Worm (Caenorhabditis elegans) whole organism, midembryonic: Measurements from ENCODE around the gene tni-1.

Experiments
- T22C8.4 ChIP-seq: fragments of 200-800 bp; sonication (Bioruptor generic); IDR thresholded peaks from 2 replicates; pipeline ENCODE4 v1.3.6; 2022; ENCODE audit warnings: missing genetic modification characterization, missing compliant biosample characterization
- cog-1 ChIP-seq: sonication (generic microtip); optimal IDR thresholded peaks from 2 replicates; lab custom pipeline; 2016; ENCODE audit warnings: missing genetic modification characterization, missing compliant biosample characterization
- flt-1 ChIP-seq: fragments of 200-800 bp; sonication (Bioruptor generic); IDR thresholded peaks from 2 replicates; pipeline ENCODE4 v1.3.6; 2022; ENCODE audit warnings: missing genetic modification characterization, missing compliant biosample characterization
- klf-2 ChIP-seq: fragments of 200-800 bp; sonication (Bioruptor generic); conservative IDR thresholded peaks from 2 replicates; pipeline ENCODE4 v1.3.6; 2022; ENCODE audit warnings: missing genetic modification reagents, missing genetic modification characterization, missing compliant biosample characterization
- med-1 ChIP-seq: sonication (generic microtip); optimal IDR thresholded peaks from 2 replicates; lab custom pipeline; 2017; ENCODE audit warnings: missing genetic modification characterization, mild to moderate bottlenecking, missing compliant biosample characterization, antibody characterized with exemption, missing genetic modification reagents; ENCODE audit not compliant: insufficient read depth
- ref-1 ChIP-seq: fragments of 200-800 bp; sonication (Bioruptor generic); conservative IDR thresholded peaks from 2 replicates; pipeline ENCODE4 v1.3.6; 2022; ENCODE audit warnings: missing genetic modification reagents, missing genetic modification characterization, missing compliant biosample characterization
- tab-1 ChIP-seq: fragments of 200-800 bp; sonication (Bioruptor generic); IDR thresholded peaks from 2 replicates; pipeline ENCODE4 v1.3.6; 2022; ENCODE audit warnings: missing genetic modification characterization, missing compliant biosample characterization
- ztf-23 ChIP-seq: fragments of 200-800 bp; sonication (Bioruptor generic); IDR thresholded peaks from 2 replicates; pipeline ENCODE4 v1.3.6; 2022; ENCODE audit warnings: missing genetic modification reagents, missing genetic modification characterization, missing compliant biosample characterization
- ztf-29 ChIP-seq: fragments of 200-800 bp; sonication (Bioruptor generic); IDR thresholded peaks from 2 replicates; pipeline ENCODE4 v1.3.6; 2022; ENCODE audit warnings: missing genetic modification reagents, missing genetic modification characterization, missing compliant biosample characterization

tni-1 gene

DNA sequence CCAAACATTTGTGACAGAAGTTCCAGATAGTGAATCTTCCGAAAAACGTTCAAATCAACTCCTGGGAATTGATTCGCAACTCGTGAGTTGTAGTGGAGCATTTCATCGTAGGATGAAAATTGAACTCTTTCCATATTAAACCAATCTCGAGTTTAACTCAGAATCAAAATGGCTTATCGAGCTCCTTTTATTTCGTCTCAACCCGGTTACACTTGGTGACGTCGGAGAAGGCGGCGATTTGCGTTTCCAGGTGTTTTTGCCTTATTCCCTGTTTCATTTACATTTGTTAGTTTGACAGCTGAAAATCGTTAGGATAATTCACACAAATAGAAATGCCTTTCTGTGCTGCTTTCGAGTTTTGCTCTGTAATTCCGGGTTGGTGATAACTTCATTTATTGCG lies 1.8 kb downstream of the tni-1 start, which contains the start of gene F42E11.3:
TSS of gene F42E11.3 (minus strand) at position 101 of the 400 bp plus-strand sequence.
- TF ChIP-seq klf-2 (GFP tag; lab: Robert Waterston, UW) (no peak), flt-1 (no peak), med-1 (no peak), ztf-29 (GFP tag; lab: Robert Waterston, UW) (no peak), cog-1 (tag; lab: Kevin White, UChicago) (no peak), ref-1 (GFP tag; lab: Robert Waterston, UW) (no peak), tab-1 (GFP tag; lab: Robert Waterston, UW) (no peak), ztf-23 (no peak), T22C8.4 (GFP tag; lab: Robert Waterston, UW) (no peak)

DNA sequence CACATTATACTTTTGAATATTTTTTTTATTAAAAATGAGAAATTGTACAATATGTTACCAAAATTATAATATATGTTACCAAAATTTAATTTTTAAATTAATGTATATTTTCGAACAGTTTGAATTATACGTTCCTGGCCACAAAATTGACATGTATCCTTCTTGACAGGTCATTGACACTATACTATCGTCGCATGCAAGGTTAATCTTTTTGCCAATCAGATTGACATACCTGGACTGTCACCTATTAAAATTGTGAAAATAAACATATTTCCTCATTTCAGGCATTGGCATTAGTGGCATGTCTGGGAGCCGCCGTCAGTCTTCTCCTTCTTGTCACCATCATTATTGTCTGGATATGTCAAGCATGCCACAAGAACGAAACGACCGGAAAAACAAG lies 7.2 kb downstream of the tni-1 start:
- TF ChIP-seq ztf-23 = no peak
- no peak for TF ChIP-seq klf-2 (GFP tag; lab: Robert Waterston, UW)
- no peak for TF ChIP-seq T22C8.4 (GFP tag; lab: Robert Waterston, UW)
- TF ChIP-seq flt-1 = no peak
- TF ChIP-seq cog-1 (tag; lab: Kevin White, UChicago) = no peak
- TF ChIP-seq ztf-29 (GFP tag; lab: Robert Waterston, UW) = no peak
- TF ChIP-seq ref-1 (GFP tag; lab: Robert Waterston, UW) = no peak
- TF ChIP-seq med-1 = no peak
- no peak for TF ChIP-seq tab-1 (GFP tag; lab: Robert Waterston, UW)

DNA sequence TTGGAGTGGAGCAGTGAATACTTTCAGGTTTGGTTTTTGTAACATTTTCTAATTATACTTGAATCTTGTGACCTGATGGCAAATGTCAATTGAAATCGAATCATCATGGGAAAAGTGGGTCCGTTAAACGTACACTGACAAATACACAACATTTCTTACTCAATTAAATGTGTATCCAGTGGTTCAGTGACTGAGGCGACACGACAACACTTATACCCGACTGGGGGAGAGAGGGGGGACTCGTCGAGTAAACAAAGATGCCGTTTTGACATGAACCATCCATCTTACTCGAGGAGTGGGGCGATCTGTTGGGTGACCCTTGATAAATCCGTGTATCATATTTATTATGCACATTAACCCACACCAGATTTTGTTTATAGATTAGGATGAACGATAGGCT lies 8.4 kb downstream of the tni-1 start:
- TF ChIP-seq ref-1 (GFP tag; lab: Robert Waterston, UW) (no peak), T22C8.4 (GFP tag; lab: Robert Waterston, UW) (no peak), ztf-29 (GFP tag; lab: Robert Waterston, UW) (no peak), cog-1 (tag; lab: Kevin White, UChicago) (peak; percentile 73), tab-1 (GFP tag; lab: Robert Waterston, UW) (no peak), med-1 (no peak), klf-2 (GFP tag; lab: Robert Waterston, UW) (no peak), flt-1 (0 out of 2 replicates have a peak, but pooled peaks have one; percentile 13), ztf-23 (no peak)

DNA sequence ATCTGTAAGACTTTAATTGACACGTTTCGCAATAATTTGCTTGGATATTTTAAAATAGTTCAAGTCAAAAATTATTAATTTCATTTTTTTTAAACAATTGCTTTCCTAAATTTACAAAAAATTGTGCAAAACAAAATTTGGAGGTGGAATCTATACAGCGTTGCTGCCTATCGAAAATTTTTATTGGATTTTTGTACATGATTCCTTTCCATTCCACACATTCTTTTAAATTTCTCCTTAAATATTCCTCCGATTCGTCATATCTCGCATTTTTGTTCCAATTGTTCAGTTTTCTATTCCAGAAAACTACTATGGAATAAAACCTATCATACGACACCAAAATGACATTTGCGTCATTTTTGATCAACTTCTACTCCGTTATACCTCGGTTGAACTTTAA lies 8.9 kb downstream of the tni-1 start, which contains the start of gene ttyh-1:
TSS of gene ttyh-1 (plus strand) at position 301 of the 400 bp plus-strand sequence.
- TF ChIP-seq ztf-29 (GFP tag; lab: Robert Waterston, UW) = no peak
- TF ChIP-seq ztf-23 = no peak
- TF ChIP-seq klf-2 (GFP tag; lab: Robert Waterston, UW) = no peak
- no peak for TF ChIP-seq T22C8.4 (GFP tag; lab: Robert Waterston, UW)
- no peak for TF ChIP-seq tab-1 (GFP tag; lab: Robert Waterston, UW)
- TF ChIP-seq flt-1 = no peak
- TF ChIP-seq med-1 = no peak
- TF ChIP-seq cog-1 (tag; lab: Kevin White, UChicago) = no peak
- no peak for TF ChIP-seq ref-1 (GFP tag; lab: Robert Waterston, UW)

DNA sequence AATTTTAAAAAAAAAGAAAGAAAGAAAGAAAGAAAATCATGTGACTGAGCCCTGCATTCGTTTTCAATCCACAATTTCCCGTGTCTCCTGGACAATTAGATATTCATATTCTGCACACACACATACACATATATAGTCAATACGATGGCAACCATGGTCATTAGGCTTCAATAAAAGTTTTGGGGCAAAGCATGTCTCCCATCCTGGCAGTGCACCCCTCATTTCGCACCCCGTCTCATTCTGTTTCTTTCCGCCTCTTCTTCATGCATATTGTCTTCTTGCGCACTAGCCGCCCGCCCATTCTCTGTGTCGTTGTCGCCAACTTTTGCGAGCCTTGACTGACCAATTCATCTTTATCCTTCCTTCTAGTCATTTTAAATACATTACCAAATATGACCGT lies 9.6 kb downstream of the tni-1 start:
- TF ChIP-seq med-1 (no peak), T22C8.4 (GFP tag; lab: Robert Waterston, UW) (no peak), ref-1 (GFP tag; lab: Robert Waterston, UW) (no peak), cog-1 (tag; lab: Kevin White, UChicago) (no peak), ztf-23 (no peak), tab-1 (GFP tag; lab: Robert Waterston, UW) (0 out of 2 replicates have a peak, but pooled peaks have one; percentile 10), flt-1 (no peak)

DNA sequence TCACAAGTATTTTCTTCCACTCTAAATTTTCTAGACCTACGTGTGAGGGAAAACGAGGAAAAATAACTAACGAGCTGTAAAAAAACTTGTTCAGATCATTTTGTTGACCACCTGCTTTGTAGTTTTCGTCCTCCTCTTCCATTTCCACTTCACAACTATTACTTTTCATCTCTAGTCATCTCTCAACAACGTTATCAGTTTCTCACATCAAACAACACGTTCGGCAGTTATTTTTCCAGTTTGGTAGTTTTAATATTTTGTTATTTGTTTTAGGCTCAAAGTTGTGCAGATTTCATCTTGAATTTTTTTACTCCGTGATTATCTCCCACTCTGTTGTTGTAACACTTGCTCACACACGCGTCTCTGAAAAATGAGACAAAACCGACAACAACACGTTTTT lies 10.2 kb downstream of the tni-1 start:
- no peak for TF ChIP-seq cog-1 (tag; lab: Kevin White, UChicago)
- TF ChIP-seq med-1 = no peak
- no peak for TF ChIP-seq tab-1 (GFP tag; lab: Robert Waterston, UW)
- no peak for TF ChIP-seq T22C8.4 (GFP tag; lab: Robert Waterston, UW)
- TF ChIP-seq flt-1 = no peak
- no peak for TF ChIP-seq ztf-29 (GFP tag; lab: Robert Waterston, UW)
- no peak for TF ChIP-seq ztf-23
- TF ChIP-seq ref-1 (GFP tag; lab: Robert Waterston, UW) = no peak
- TF ChIP-seq klf-2 (GFP tag; lab: Robert Waterston, UW) = no peak

DNA sequence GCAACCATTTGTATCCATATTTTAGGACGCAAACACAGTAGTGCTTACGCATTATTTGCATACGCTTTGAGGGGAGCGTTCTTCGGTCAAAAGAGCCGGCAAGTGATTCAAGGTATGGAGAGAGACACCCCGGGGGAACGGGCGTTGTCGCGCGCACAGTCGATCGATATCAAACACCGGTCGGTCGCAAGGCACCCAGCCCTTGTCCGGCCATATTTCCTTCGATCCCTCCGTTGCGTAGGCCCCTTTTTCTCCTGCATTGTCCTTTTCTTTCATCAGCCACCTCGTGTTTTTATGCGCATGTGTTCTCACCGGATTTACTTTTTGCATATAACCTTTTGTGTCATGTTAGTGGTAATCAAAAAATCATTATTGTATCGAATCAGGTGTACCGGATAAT lies 11.3 kb downstream of the tni-1 start:
- TF ChIP-seq med-1 (no peak), ztf-29 (GFP tag; lab: Robert Waterston, UW) (no peak), tab-1 (GFP tag; lab: Robert Waterston, UW) (no peak), cog-1 (tag; lab: Kevin White, UChicago) (no peak), ref-1 (GFP tag; lab: Robert Waterston, UW) (no peak), ztf-23 (no peak), flt-1 (0 out of 2 replicates have a peak, but pooled peaks have one; percentile 30), klf-2 (GFP tag; lab: Robert Waterston, UW) (no peak), T22C8.4 (GFP tag; lab: Robert Waterston, UW) (peak; percentile 56; the same call in 1 of the 2 replicates)

DNA sequence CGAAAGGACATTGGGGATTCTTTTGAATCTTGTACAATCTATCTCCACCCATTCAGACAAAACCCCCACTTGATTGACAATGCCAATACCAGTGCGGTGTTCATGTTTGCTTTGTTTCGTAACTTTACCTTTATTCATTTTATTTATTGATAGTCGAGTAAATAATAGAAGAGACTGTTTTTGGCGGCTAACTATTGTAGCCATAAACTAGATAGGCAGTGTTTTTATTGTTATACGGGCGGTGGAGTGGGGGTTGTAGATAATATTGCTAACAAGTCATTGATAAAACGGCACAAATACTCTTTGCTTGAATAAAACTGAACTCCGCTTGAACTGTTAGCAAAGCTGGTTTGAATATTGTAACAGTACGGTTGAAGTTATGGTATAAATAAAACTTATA lies 12.4 kb downstream of the tni-1 start:
- TF ChIP-seq tab-1 (GFP tag; lab: Robert Waterston, UW) = no peak
- TF ChIP-seq med-1 = no peak
- no peak for TF ChIP-seq ref-1 (GFP tag; lab: Robert Waterston, UW)
- no peak for TF ChIP-seq klf-2 (GFP tag; lab: Robert Waterston, UW)
- no peak for TF ChIP-seq cog-1 (tag; lab: Kevin White, UChicago)
- no peak for TF ChIP-seq ztf-23
- TF ChIP-seq ztf-29 (GFP tag; lab: Robert Waterston, UW) = no peak
- no peak for TF ChIP-seq flt-1
- no peak for TF ChIP-seq T22C8.4 (GFP tag; lab: Robert Waterston, UW)

DNA sequence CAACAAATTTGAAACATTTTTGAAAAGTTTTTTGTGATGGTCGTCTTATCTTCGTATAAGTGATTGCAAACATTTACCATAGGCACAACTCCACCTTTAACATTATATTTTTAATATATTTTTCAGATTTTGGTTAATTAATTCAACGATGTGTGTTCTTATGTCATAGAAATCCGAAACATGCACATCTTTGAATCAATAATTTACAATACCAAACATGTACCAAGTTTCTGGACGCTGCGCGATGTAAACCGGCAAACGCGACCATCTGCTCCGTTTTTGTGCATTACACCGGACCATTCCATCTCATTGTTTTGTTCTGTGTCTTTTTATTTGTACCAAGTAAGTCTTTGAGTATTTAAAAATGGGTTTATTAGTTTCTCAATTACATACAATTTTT lies 19.8 kb downstream of the tni-1 start, which contains the start of gene pgp-4:
TSS of gene pgp-4 (plus strand) at position 301 of the 400 bp plus-strand sequence.
- TF ChIP-seq cog-1 (tag; lab: Kevin White, UChicago) = no peak
- TF ChIP-seq ztf-29 (GFP tag; lab: Robert Waterston, UW) = no peak
- TF ChIP-seq flt-1 = no peak
- no peak for TF ChIP-seq ref-1 (GFP tag; lab: Robert Waterston, UW)
- TF ChIP-seq med-1 = no peak
- TF ChIP-seq T22C8.4 (GFP tag; lab: Robert Waterston, UW) = no peak
- no peak for TF ChIP-seq klf-2 (GFP tag; lab: Robert Waterston, UW)
- TF ChIP-seq tab-1 (GFP tag; lab: Robert Waterston, UW) = no peak
- no peak for TF ChIP-seq ztf-23
